Fruit fly (Drosophila melanogaster): Measurements from ENCODE around the gene CG5359.

Gene CG5359

DNA sequence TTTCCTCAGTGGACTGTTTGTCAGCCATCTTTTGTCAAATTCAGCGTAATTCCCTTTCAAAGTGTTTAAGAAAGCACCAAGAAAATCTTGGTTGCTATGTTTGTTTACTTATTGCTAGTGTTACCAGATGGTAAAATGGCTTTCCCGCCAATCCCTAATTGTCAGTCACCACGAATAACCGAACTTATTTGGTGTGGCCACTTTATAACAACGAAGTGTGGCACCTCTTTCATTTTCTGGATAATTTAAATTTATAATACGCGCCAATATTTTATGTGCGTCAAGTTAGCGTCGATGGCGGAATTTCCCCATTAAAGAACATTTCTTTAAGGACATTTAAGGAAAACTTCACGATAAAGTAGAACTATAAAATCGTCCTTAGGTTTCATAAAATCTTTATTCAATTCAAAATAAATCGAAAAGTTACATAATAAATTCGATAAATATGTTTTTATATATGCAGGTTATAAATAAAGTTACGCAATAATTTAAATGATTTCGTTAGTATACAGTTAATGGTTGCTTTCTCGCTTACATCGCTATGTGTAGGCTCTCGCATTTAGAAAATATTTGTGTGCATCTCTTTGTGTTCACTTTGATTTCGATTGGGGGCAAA, at the start of gene CG5359:
Gene CG5359, minus strand, starts transcription at position 103 of the 616 bp plus-strand sequence.
- no peak for TF ChIP-seq Sin3A (optimal IDR thresholded peaks at IDR 0.05)
- no peak for TF ChIP-seq insv (optimal IDR thresholded peaks at IDR 0.05)
- TF ChIP-seq Myc (optimal IDR thresholded peaks at IDR 0.05) = no peak
- no peak for TF ChIP-seq h (optimal IDR thresholded peaks at IDR 0.05)
- TF ChIP-seq psq (optimal IDR thresholded peaks at IDR 0.05) = no peak
- no peak for TF ChIP-seq ttk (optimal IDR thresholded peaks at IDR 0.05)

DNA sequence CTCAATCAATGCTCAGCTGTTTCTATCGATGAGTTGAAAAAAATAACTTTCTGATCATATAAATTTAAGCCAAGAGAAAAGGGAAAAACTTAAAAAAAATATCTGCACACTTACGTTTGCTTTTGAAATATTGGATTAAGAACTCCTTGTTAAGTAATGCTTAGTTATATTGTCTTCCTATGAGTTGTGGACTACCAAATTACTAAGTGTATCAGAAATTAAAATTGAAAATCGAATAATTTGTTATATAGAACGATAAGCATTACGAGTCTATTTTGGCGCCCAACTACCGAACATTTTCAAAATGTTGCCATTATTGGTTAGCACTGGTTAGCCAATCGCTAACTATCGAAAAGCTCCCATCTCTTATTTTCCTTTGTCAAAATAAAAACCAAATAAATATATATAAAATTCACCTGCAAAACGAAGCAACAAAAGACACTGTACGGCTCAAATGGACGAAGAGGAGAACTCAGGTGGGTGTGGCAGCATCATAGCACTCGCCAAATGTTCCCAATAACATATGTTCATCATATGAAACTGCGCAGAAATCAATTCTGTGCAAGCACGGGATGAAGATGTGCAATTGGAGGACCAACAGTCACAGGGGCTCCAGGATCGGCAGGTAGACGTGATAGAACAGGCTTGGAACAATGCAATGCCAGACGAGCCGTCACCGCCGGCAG, 47.9 kb upstream of the CG5359 start, which contains the start of gene ohgt:
Gene ohgt, plus strand, starts transcription at position 358 of the 686 bp plus-strand sequence.
- no peak for TF ChIP-seq ttk (optimal IDR thresholded peaks at IDR 0.05)

DNA sequence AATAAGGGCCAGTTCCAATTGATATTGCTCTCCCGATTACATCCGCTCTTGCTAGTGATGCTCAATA, 47.5 kb upstream of the CG5359 start, which contains the start of gene CG12811:
Gene CG12811, minus strand, starts transcription at position 23 of the 67 bp plus-strand sequence.
- no peak for TF ChIP-seq ttk (optimal IDR thresholded peaks at IDR 0.05)
- TF ChIP-seq Sin3A (optimal IDR thresholded peaks at IDR 0.05) = no peak
- no peak for TF ChIP-seq h (optimal IDR thresholded peaks at IDR 0.05)
- no peak for TF ChIP-seq psq (optimal IDR thresholded peaks at IDR 0.05)
- TF ChIP-seq Myc (optimal IDR thresholded peaks at IDR 0.05) = no peak
- no peak for TF ChIP-seq insv (optimal IDR thresholded peaks at IDR 0.05)

DNA sequence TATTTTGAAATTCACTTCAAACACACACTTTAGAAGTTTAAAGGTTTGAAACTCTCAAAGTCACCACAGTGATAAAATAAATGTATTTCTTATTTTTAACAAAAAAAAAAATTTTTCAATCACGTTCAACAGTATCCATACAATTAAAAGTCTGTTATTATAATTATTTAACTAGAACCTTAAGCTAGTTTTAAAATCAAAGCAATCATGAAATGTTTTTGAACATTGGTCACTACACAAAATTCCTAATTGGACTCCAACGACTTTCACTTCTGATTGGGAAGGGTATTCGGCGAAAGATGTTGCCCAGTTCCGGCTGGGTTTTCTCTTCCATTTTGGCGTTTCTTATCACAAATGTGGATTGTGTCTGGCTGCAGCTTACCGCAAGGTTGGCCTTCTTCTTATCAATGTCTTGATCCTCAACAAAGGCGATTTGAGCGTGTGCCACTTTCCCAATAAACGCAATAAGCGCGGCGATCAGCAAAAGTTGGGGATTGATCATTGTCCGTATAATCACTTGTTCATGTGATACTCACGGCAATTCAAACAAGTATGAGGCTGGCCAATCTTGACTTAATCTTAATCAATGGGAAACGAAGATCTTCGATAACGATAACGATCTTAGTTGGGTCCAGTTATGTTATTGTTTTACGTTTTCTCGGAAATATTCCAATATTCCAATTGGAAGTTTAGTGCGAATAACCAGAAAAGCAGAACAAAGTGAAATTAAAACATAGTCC, 47.1 kb upstream of the CG5359 start:
- TF ChIP-seq ttk (optimal IDR thresholded peaks at IDR 0.05) (no peak), Sin3A (optimal IDR thresholded peaks at IDR 0.05) (no peak), insv (optimal IDR thresholded peaks at IDR 0.05) (no peak), psq (optimal IDR thresholded peaks at IDR 0.05) (no peak), Myc (optimal IDR thresholded peaks at IDR 0.05) (no peak), h (optimal IDR thresholded peaks at IDR 0.05) (no peak)

DNA sequence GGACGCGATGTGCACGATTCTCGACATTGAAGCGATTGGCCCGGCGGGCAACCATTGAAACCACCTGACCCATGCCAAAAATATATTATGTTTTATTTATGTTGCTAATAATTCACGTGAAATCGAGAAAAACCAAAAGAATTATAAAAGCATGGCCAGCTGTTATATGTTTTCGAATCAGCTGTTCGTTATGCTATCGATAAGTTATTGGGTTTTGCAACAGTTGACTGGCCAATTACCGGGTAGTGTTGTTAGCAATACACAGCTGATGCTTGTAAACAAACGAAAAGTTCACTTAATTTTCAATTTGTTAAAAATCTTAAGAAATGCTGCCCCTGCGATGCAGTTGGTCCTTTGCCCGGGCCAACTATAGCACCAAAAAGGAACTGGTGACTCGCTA, 44.3 kb upstream of the CG5359 start, which contains the start of the genes CG11722 and mtTFB2:
Gene CG11722, minus strand, starts transcription at position 200 of the 400 bp plus-strand sequence.
Gene mtTFB2, plus strand, starts transcription at position 232 of the 400 bp plus-strand sequence.
- TF ChIP-seq insv (optimal IDR thresholded peaks at IDR 0.05) = no peak
- no peak for TF ChIP-seq ttk (optimal IDR thresholded peaks at IDR 0.05)
- no peak for TF ChIP-seq psq (optimal IDR thresholded peaks at IDR 0.05)
- no peak for TF ChIP-seq Sin3A (optimal IDR thresholded peaks at IDR 0.05)
- TF ChIP-seq Myc (optimal IDR thresholded peaks at IDR 0.05) = no peak
- TF ChIP-seq h (optimal IDR thresholded peaks at IDR 0.05) = no peak

DNA sequence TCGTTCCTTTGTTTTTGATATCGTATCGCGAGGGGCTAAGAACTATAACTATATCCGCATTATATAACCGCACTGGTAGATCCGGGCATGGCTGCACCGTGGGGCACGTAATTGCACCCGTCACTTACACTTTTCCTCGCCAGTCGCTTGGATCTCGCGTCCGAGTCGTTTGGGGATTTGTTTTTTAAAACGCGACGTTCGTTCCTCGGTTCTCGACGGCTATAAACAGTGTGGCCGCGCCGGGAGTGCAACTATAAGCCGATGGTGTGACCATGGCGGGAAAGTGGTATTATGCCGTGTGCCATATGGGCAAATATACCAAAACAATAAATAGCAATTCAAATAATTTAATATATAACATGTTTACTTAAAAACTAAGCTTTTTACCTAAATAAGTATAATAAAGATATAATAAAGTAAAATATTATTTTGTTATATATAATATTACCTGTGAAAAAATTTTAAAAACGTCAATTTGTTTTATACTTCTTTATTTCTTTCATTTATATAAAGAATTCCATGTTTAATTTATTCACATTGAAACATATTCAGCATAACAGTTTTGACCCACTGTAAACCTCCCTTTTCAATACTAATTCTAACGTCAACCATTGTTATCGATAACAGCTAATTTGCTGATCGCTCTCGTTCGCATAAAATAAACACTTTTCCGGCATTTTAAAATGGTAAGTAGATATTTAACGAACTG, 41.7 kb upstream of the CG5359 start, which contains the start of the genes Mical and CG3909:
Gene Mical, minus strand, starts transcription at position 232 of the 709 bp plus-strand sequence.
Gene CG3909, plus strand, starts transcription at position 607 of the 709 bp plus-strand sequence.
- TF ChIP-seq insv (optimal IDR thresholded peaks at IDR 0.05) (no peak), psq (optimal IDR thresholded peaks at IDR 0.05) (no peak), Sin3A (optimal IDR thresholded peaks at IDR 0.05) (no peak), Myc (optimal IDR thresholded peaks at IDR 0.05) (no peak), ttk (optimal IDR thresholded peaks at IDR 0.05) (no peak), h (optimal IDR thresholded peaks at IDR 0.05) (no peak)

DNA sequence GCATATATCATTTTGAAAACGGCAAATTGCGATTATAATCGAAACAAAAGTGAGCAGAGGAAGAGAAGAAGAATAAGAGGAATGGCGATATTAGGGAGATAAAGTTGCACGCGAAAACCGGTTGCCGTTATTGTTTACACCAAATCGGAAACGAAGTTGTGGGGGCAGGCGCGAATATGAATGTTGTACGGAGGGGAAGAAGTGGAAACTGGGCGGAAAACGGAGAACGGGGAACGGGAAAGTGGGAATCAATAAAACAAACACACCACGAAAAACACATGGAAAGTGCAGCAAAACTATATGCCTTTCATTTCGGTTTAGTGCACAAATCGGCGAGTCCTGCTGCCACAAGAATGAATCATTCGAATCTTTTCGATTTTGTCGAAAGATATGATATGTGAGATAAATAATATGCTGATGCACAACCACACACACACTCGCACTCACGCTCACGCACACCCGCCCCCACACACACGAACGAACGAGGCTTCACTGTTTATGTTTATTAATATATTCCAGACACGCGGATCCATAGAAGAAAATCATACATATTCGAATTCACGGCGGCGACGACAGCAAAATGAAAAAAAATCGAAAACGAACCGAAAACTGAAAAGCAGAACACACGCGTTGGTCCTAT, 41.1 kb upstream of the CG5359 start:
- TF ChIP-seq h (optimal IDR thresholded peaks at IDR 0.05) (no peak), insv (optimal IDR thresholded peaks at IDR 0.05) (no peak), Myc (optimal IDR thresholded peaks at IDR 0.05) (no peak), ttk (optimal IDR thresholded peaks at IDR 0.05) (no peak), Sin3A (optimal IDR thresholded peaks at IDR 0.05) (no peak), psq (optimal IDR thresholded peaks at IDR 0.05) (no peak)

DNA sequence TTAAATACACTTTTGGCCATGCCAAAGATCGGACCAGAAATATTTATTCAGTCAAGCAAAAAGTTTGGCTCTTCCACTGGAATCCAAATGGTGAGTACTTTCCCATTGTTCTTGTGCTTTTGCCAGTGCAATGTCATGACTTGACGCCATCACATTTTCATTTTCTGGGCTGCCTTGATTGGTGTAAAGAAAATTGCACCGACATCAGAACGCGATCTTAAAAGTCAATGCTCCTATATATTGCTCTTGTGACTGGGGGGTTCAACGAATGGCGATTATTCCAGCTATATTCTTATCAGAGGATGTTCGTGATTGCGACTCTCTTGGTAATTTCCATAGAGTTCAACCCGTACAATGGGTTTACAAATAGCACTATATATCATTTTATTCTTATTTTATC, 39.4 kb upstream of the CG5359 start:
- no peak for TF ChIP-seq insv (optimal IDR thresholded peaks at IDR 0.05)
- no peak for TF ChIP-seq psq (optimal IDR thresholded peaks at IDR 0.05)
- TF ChIP-seq h (optimal IDR thresholded peaks at IDR 0.05) = no peak
- TF ChIP-seq Sin3A (optimal IDR thresholded peaks at IDR 0.05) = no peak
- TF ChIP-seq ttk (optimal IDR thresholded peaks at IDR 0.05) = no peak
- TF ChIP-seq Myc (optimal IDR thresholded peaks at IDR 0.05) = no peak

DNA sequence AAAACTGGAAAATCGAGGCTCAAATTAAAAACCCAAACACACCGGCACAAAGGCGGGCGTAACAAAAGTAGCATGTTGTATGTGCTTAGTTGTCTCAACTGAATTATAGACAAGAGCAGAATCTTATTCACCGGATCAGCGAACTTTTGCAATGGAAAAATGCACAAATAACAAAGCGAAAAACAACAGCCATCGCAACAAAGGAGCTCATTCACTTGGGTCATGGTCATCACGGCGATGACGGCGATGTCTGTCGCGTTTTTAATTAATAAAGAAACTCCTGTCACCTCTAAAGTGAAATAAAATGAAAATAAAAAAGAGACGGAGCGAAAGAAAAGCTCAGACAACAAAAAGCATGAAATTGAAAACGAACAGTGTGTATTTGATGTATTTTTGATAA, 38.1 kb upstream of the CG5359 start:
- TF ChIP-seq h (optimal IDR thresholded peaks at IDR 0.05) (no peak), Myc (optimal IDR thresholded peaks at IDR 0.05) (no peak)

DNA sequence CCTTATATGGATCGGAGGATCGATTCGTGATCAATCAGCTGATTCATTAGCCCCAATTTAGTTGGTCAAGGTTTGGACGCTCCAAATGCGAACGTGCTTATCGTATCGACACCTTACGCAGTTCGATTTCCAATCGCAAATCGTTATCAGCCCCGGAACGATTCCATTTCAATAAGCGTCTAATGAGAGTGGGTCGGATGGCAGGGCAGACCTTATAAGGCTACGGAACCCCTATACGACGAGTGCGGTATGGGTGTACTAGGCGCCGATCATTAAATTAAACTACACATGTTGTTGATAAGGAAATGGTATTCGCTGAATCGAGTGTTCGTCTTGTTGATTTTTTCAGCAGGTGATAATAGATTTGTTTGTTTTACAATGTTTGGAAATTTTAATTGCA, 34.7 kb upstream of the CG5359 start:
- TF ChIP-seq psq (optimal IDR thresholded peaks at IDR 0.05) (no peak), Sin3A (optimal IDR thresholded peaks at IDR 0.05) (no peak), h (optimal IDR thresholded peaks at IDR 0.05) (no peak), Myc (optimal IDR thresholded peaks at IDR 0.05) (no peak), insv (optimal IDR thresholded peaks at IDR 0.05) (no peak), ttk (optimal IDR thresholded peaks at IDR 0.05) (no peak)

DNA sequence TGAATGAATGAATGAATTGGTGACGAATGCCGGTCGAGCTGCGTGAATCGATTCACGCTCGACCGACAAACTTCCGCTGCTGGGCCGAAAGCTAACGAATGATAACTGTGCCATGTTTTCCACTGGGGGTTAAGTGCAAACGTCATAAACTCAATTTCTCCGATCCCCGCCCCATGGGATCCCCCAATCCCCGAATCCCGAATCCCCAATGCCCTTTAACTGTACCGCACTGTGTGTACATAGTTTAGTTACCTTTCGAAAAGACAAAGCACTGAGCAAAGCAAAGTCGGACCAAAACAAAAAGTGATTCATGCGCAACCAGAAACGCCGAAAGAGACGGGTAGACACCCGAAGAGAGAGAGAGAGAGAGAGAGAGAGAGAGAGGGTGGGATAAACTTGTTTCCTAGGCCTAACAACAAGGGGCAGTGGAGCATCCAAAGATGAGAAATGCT, 33.9 kb upstream of the CG5359 start:
- TF ChIP-seq h (optimal IDR thresholded peaks at IDR 0.05) (no peak), Sin3A (optimal IDR thresholded peaks at IDR 0.05) (no peak)
